Worm (Caenorhabditis elegans) whole organism, L1 larva: ENCODE measurements around the gene Y38H8A.2.

Experiments used
- aly-2 ChIP-seq: fragments of 150-350 bp; optimal IDR thresholded peaks from 2 replicates; lab custom pipeline; 2014; ENCODE audit warnings: missing biosample characterization, missing genetic modification characterization
- ama-1 ChIP-seq: fragments of 150-350 bp; optimal IDR thresholded peaks from 2 replicates; lab custom pipeline; 2014
- ces-1 ChIP-seq: fragments of 150-350 bp; optimal IDR thresholded peaks from 2 replicates; lab custom pipeline; 2014; ENCODE audit warnings: missing biosample characterization, missing genetic modification reagents, missing genetic modification characterization
- lin-13 ChIP-seq: fragments of 150-350 bp; optimal IDR thresholded peaks from 2 replicates; lab custom pipeline; 2014; ENCODE audit warnings: missing biosample characterization, missing genetic modification reagents, missing genetic modification characterization
- lin-15B ChIP-seq: fragments of 150-350 bp; sonication (generic microtip); optimal IDR thresholded peaks from 3 replicates; lab custom pipeline; 2014; ENCODE audit warnings: missing biosample characterization, missing genetic modification characterization
- nhr-237 ChIP-seq: fragments of 150-350 bp; optimal IDR thresholded peaks from 2 replicates; lab custom pipeline; 2014; ENCODE audit warnings: missing biosample characterization, missing genetic modification characterization
- skn-1 ChIP-seq: fragments of 150-350 bp; optimal IDR thresholded peaks from 2 replicates; lab custom pipeline; 2014; ENCODE audit warnings: missing biosample characterization, missing genetic modification characterization
- swsn-7 ChIP-seq: sonication (generic microtip); optimal IDR thresholded peaks from 2 replicates; lab custom pipeline; 2016; ENCODE audit warnings: missing genetic modification characterization, missing compliant biosample characterization
- ztf-11 ChIP-seq, 2 experiments: sonication (generic microtip); optimal IDR thresholded peaks; 2 replicates each; lab custom pipeline; 2016 to 2017; ENCODE audit warnings: missing genetic modification characterization in 2 of 2, missing biosample characterization in 1 of 2, missing compliant biosample characterization in 1 of 2
- ztf-4 ChIP-seq: fragments of 150-350 bp; optimal IDR thresholded peaks from 2 replicates; lab custom pipeline; 2014; ENCODE audit warnings: missing biosample characterization, missing genetic modification characterization

DNA sequence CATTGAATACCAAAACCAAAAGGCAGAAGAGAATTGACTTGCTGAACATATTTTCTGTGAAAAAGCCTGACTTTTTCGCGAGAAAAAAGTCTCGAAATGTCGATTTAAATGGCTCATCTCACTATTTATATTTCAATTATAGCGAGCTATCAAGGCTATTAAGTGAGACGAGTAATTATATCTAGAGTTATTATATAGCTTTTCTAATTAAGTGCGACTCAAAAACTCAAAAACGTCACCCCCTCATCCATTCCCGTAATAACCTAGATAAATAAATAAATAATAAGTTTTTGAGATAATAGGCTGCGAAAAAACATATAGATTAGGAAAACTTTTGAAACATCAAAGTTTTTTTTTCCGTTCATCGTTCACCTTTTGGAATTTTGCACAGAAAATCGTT is 31.4 kb downstream of the Y38H8A.2 start, which contains the start of gene nlp-17:
- TF ChIP-seq skn-1 (tag; lab: Kevin White, UChicago) = no peak
- no peak for TF ChIP-seq ces-1 (GFP tag; lab: Kevin White, UChicago)
- TF ChIP-seq aly-2 (tag; lab: Kevin White, UChicago) = no peak
- TF ChIP-seq ama-1 (lab: Kevin White, UChicago) = no peak
- TF ChIP-seq lin-15B (tag; lab: Kevin White, UChicago) = no peak
- TF ChIP-seq nhr-237 = no peak
- TF ChIP-seq lin-13 = no peak
- TF ChIP-seq ztf-11 (tag; optimal IDR thresholded peaks at IDR 0.05; lab: Kevin White, UChicago) = no peak
- no peak for TF ChIP-seq swsn-7 (tag; lab: Kevin White, UChicago)
- no peak for TF ChIP-seq ztf-4 (tag; lab: Kevin White, UChicago)
